Fruit fly (Drosophila melanogaster) Kc167 (cell line): ENCODE data around the gene CG33252.

Experiments used
- Myc ChIP-seq: fragments of >200 bp; optimal IDR thresholded peaks from 2 replicates; lab custom pipeline; 2017; ENCODE audit warnings: missing external identifiers
- h ChIP-seq: fragments of >200 bp; optimal IDR thresholded peaks from 3 replicates; lab custom pipeline; 2018; ENCODE audit warnings: missing external identifiers
- psq ChIP-seq: fragments of >200 bp; optimal IDR thresholded peaks from 2 replicates; lab custom pipeline; 2017; ENCODE audit warnings: missing external identifiers

DNA sequence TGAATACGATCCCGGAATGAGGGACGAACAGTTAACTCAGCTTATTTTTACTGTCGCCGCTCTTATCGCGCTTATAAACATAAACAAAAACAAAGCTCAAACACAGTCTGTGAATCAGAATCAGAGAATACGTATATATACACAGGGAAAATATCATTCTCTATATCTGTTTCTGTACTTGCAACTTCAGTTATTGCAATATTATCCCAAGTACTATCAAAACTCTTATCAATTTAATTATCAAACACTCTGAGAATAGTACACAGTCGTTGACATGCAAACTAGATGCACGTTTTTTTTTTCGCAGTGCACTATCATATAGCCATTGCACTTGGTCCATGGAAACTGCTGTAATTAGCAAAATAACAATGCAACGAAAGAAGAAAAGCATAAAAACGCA, 48.4 kb upstream of the CG33252 start:
- TF ChIP-seq Myc (no peak), h (lab: Kevin White, UChicago) (no peak), psq (lab: Kevin White, UChicago) (no peak)
